Worm (Caenorhabditis elegans) whole organism, L2 larva: Measurements from ENCODE around the gene mob-2.

Experiments used
- C34F6.9 ChIP-seq: fragments of 150-350 bp; optimal IDR thresholded peaks from 2 replicates; lab custom pipeline; 2014; ENCODE audit warnings: missing biosample characterization, missing genetic modification characterization
- R02D3.7 ChIP-seq: fragments of 150-350 bp; optimal IDR thresholded peaks from 2 replicates; lab custom pipeline; 2014; ENCODE audit warnings: missing biosample characterization, missing genetic modification characterization
- ZK546.5 ChIP-seq: sonication (generic microtip); optimal IDR thresholded peaks from 2 replicates; lab custom pipeline; 2017; ENCODE audit warnings: missing biosample characterization, missing genetic modification characterization
- alr-1 ChIP-seq: fragments of 150-350 bp; optimal IDR thresholded peaks from 2 replicates; lab custom pipeline; 2014; ENCODE audit warnings: missing biosample characterization, missing genetic modification characterization
- aly-2 ChIP-seq: fragments of 150-350 bp; optimal IDR thresholded peaks from 2 replicates; lab custom pipeline; 2014; ENCODE audit warnings: missing biosample characterization, missing genetic modification characterization
- ama-1 ChIP-seq: fragments of 150-350 bp; optimal IDR thresholded peaks from 2 replicates; lab custom pipeline; 2018; ENCODE audit warnings: inconsistent platforms
- blmp-1 ChIP-seq: sonication (generic microtip); optimal IDR thresholded peaks from 2 replicates; lab custom pipeline; 2017; ENCODE audit warnings: missing genetic modification characterization, mild to moderate bottlenecking, missing compliant biosample characterization, antibody characterized with exemption, moderate library complexity; ENCODE audit not compliant: insufficient read depth
- ceh-16 ChIP-seq: fragments of 150-350 bp; optimal IDR thresholded peaks from 2 replicates; lab custom pipeline; 2014; ENCODE audit warnings: missing biosample characterization, missing genetic modification characterization
- dmd-4 ChIP-seq: sonication (generic microtip); optimal IDR thresholded peaks from 2 replicates; lab custom pipeline; 2017; ENCODE audit warnings: missing biosample characterization, missing genetic modification characterization
- egl-27 ChIP-seq: sonication (generic microtip); optimal IDR thresholded peaks from 3 replicates; lab custom pipeline; 2017; ENCODE audit warnings: missing biosample characterization, missing genetic modification reagents, missing genetic modification characterization
- gmeb-1 ChIP-seq: fragments of 150-350 bp; optimal IDR thresholded peaks from 2 replicates; lab custom pipeline; 2014; ENCODE audit warnings: missing biosample characterization, missing genetic modification characterization
- lin-11 ChIP-seq: fragments of 150-350 bp; sonication (generic microtip); optimal IDR thresholded peaks from 2 replicates; lab custom pipeline; 2014; ENCODE audit warnings: missing biosample characterization, missing genetic modification characterization, inconsistent platforms, mixed read lengths
- lin-39 ChIP-seq: fragments of 150-350 bp; optimal IDR thresholded peaks from 2 replicates; lab custom pipeline; 2014; ENCODE audit warnings: missing biosample characterization, missing genetic modification reagents, missing genetic modification characterization
- lsy-2 ChIP-seq, 2 experiments: fragments of 150-350 bp in 1 of 2; sonication (generic microtip) in 1 of 2; optimal IDR thresholded peaks; 2 replicates each; lab custom pipeline; 2014 to 2017; ENCODE audit warnings: missing biosample characterization in 2 of 2, missing genetic modification characterization in 2 of 2
- mab-5 ChIP-seq: fragments of 150-350 bp; optimal IDR thresholded peaks from 2 replicates; lab custom pipeline; 2014; ENCODE audit warnings: missing biosample characterization, missing genetic modification characterization
- mdl-1 ChIP-seq, 2 experiments: fragments of 150-350 bp in 1 of 2; sonication (generic microtip) in 1 of 2; optimal IDR thresholded peaks; 2 replicates each; lab custom pipeline; 2017; ENCODE audit warnings: missing biosample characterization in 2 of 2, missing genetic modification characterization in 2 of 2
- nhr-10 ChIP-seq: sonication (generic microtip); optimal IDR thresholded peaks from 2 replicates; lab custom pipeline; 2017; ENCODE audit warnings: missing biosample characterization, missing genetic modification characterization
- nhr-12 ChIP-seq: fragments of 150-350 bp; optimal IDR thresholded peaks from 2 replicates; lab custom pipeline; 2014; ENCODE audit warnings: missing biosample characterization, missing genetic modification characterization
- nhr-129 ChIP-seq: fragments of 150-350 bp; optimal IDR thresholded peaks from 2 replicates; lab custom pipeline; 2014; ENCODE audit warnings: missing biosample characterization, missing genetic modification characterization
- nhr-237 ChIP-seq: fragments of 150-350 bp; optimal IDR thresholded peaks from 2 replicates; lab custom pipeline; 2014; ENCODE audit warnings: missing biosample characterization, missing genetic modification characterization
- nhr-25 ChIP-seq: fragments of 150-350 bp; sonication (generic microtip); optimal IDR thresholded peaks from 3 replicates; lab custom pipeline; 2014; ENCODE audit warnings: missing biosample characterization, missing genetic modification characterization
- nhr-6 ChIP-seq: fragments of 150-350 bp; optimal IDR thresholded peaks from 2 replicates; lab custom pipeline; 2014; ENCODE audit warnings: missing biosample characterization, missing genetic modification characterization
- nhr-77 ChIP-seq: fragments of 150-350 bp; optimal IDR thresholded peaks from 2 replicates; lab custom pipeline; 2014; ENCODE audit warnings: missing biosample characterization, missing genetic modification characterization
- peb-1 ChIP-seq: fragments of 150-350 bp; optimal IDR thresholded peaks from 2 replicates; lab custom pipeline; 2014; ENCODE audit warnings: missing biosample characterization, missing genetic modification characterization
- sma-3 ChIP-seq: sonication (generic microtip); optimal IDR thresholded peaks from 2 replicates; lab custom pipeline; 2016; ENCODE audit warnings: missing genetic modification reagents, missing genetic modification characterization, missing compliant biosample characterization
- sma-9 ChIP-seq, 2 experiments: fragments of 150-350 bp in 1 of 2; sonication (generic microtip) in 1 of 2; optimal IDR thresholded peaks; 2 replicates each; lab custom pipeline; 2014 to 2016; ENCODE audit warnings: missing genetic modification characterization in 2 of 2, mild to moderate bottlenecking in 1 of 2, missing biosample characterization in 1 of 2, missing compliant biosample characterization in 1 of 2, missing genetic modification reagents in 1 of 2, moderate library complexity in 1 of 2
- snpc-4 ChIP-seq: fragments of 150-350 bp; optimal IDR thresholded peaks from 2 replicates; lab custom pipeline; 2014; ENCODE audit warnings: missing biosample characterization, missing genetic modification characterization
- unc-39 ChIP-seq: fragments of 150-350 bp; optimal IDR thresholded peaks from 2 replicates; lab custom pipeline; 2014; ENCODE audit warnings: missing biosample characterization, missing genetic modification characterization
- unc-55 ChIP-seq: fragments of 150-350 bp; sonication (generic microtip); optimal IDR thresholded peaks from 3 replicates; lab custom pipeline; 2014; ENCODE audit warnings: missing biosample characterization, missing genetic modification reagents, missing genetic modification characterization
- unc-62 ChIP-seq: fragments of 150-350 bp; optimal IDR thresholded peaks from 2 replicates; lab custom pipeline; 2014; ENCODE audit warnings: missing biosample characterization, missing genetic modification reagents, missing genetic modification characterization
- ztf-1 ChIP-seq: fragments of 200-800 bp; sonication (Bioruptor generic); conservative IDR thresholded peaks from 2 replicates; pipeline ENCODE4 v1.3.6; 2022; ENCODE audit warnings: missing genetic modification characterization, missing compliant biosample characterization
- ztf-11 ChIP-seq: sonication (generic microtip); optimal IDR thresholded peaks from 2 replicates; lab custom pipeline; 2017; ENCODE audit warnings: missing biosample characterization, missing genetic modification characterization
- ztf-4 ChIP-seq: fragments of 150-350 bp; optimal IDR thresholded peaks from 2 replicates; lab custom pipeline; 2014; ENCODE audit warnings: missing biosample characterization, missing genetic modification characterization

mob-2 gene

DNA sequence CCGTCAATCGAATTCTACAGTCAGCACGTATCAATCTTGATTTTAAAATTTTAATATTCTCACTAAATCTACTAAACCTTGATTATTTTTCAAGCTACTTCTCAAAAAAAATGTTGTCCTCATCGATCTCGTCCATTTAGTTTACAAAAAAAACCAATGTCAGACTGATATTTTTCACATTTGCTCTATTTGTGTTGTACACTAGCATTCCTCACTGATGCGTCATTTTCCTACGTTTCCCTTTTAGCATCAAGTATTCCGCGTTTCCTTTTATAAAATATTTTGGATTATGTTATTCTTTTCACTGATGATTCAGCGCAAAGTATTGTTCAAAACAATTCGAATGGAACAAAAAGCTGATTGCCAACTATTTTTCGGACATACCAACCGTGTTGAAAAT lies 30.4 kb downstream of the mob-2 start, which contains the start of gene ttr-34:
TSS of gene ttr-34 (plus strand) at position 301 of the 400 bp plus-strand sequence.
- no peak for TF ChIP-seq egl-27 (tag; lab: Kevin White, UChicago)
- TF ChIP-seq ama-1, result no peak

- TF ChIP-seq blmp-1 (tag; lab: Kevin White, UChicago), result no peak
- TF ChIP-seq mdl-1 (tag; optimal IDR thresholded peaks at IDR 0.05; lab: Kevin White, UChicago), result no peak
- no peak for TF ChIP-seq nhr-25 (tag; lab: Kevin White, UChicago)
- no peak for TF ChIP-seq alr-1 (tag; lab: Kevin White, UChicago)
- TF ChIP-seq nhr-6 (tag; lab: Kevin White, UChicago), result no peak
- no peak for TF ChIP-seq snpc-4 (tag; lab: Kevin White, UChicago)
- no peak for TF ChIP-seq C34F6.9
- no peak for TF ChIP-seq ama-1
- TF ChIP-seq egl-27 (tag; lab: Kevin White, UChicago), result no peak
- no peak for TF ChIP-seq ztf-11 (tag; lab: Kevin White, UChicago)
- no peak for TF ChIP-seq sma-3 (GFP tag; lab: Kevin White, UChicago)
- TF ChIP-seq aly-2 (tag; lab: Kevin White, UChicago), result no peak
- no peak for TF ChIP-seq ZK546.5 (tag; lab: Kevin White, UChicago)
- no peak for TF ChIP-seq peb-1 (tag; lab: Kevin White, UChicago)
- TF ChIP-seq nhr-12 (tag; lab: Kevin White, UChicago), result no peak
- no peak for TF ChIP-seq lin-11 (tag; lab: Kevin White, UChicago)
- TF ChIP-seq R02D3.7 (tag; lab: Kevin White, UChicago), result no peak
- no peak for TF ChIP-seq nhr-129 (tag; lab: Kevin White, UChicago)
- no peak for TF ChIP-seq ztf-4
Observed at ce11 chrX:13134807-13135206, 35.1 kb downstream of the mob-2 start, which contains the start of gene F09A5.2. TSS of gene F09A5.2 (plus strand) at chrX:13135107.

ce11 chrX:13129949-13130348 lies 39.9 kb downstream of the mob-2 start, which contains the start of gene spin-3:
TSS of gene spin-3 (plus strand) at chrX:13130249.
- TF ChIP-seq peb-1 (tag; lab: Kevin White, UChicago) (no peak), lsy-2 (tag; optimal IDR thresholded peaks at IDR 0.05; lab: Kevin White, UChicago) (no peak), mdl-1 (tag; optimal IDR thresholded peaks at IDR 0.05; lab: Kevin White, UChicago) (no peak), ceh-16 (tag; lab: Kevin White, UChicago) (no peak), nhr-10 (tag; lab: Kevin White, UChicago) (no peak), gmeb-1 (tag; lab: Kevin White, UChicago) (no peak), ztf-4 (no peak), alr-1 (tag; lab: Kevin White, UChicago) (no peak), nhr-77 (tag; lab: Kevin White, UChicago) (no peak), lin-39 (tag; lab: Kevin White, UChicago) (no peak), egl-27 (tag; lab: Kevin White, UChicago) (no peak)

DNA sequence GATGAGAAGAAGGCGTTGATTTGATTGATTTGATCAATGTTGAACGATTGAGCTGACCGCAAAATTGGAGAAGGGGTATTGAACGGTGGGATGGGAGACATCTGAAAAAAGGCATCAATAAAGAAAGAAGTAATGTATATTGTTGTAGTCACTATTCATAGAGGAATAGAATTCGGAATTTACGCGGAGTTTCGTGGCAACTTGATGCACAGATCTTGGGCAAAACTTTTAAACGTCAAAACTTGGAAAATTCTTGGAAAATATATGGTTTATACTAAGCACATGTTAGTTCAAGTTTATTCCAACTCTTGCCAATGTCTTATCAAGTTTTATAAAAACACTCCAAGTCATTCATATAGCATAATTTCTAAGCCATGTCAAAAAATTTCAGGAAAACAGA lies 43.5 kb downstream of the mob-2 start, which contains the start of gene F17H10.4:
TSS of gene F17H10.4 (minus strand) at position 101 of the 400 bp plus-strand sequence.
- no peak for TF ChIP-seq ztf-4
- no peak for TF ChIP-seq unc-62 (GFP tag; lab: Kevin White, UChicago)
- no peak for TF ChIP-seq ztf-1 (GFP tag; lab: Robert Waterston, UW)
- no peak for TF ChIP-seq nhr-129 (tag; lab: Kevin White, UChicago)
- no peak for TF ChIP-seq dmd-4
- TF ChIP-seq ztf-11 (tag; lab: Kevin White, UChicago), result no peak
- no peak for TF ChIP-seq lsy-2 (tag; optimal IDR thresholded peaks at IDR 0.05; lab: Kevin White, UChicago)
- no peak for TF ChIP-seq blmp-1 (tag; lab: Kevin White, UChicago)
- TF ChIP-seq ceh-16 (tag; lab: Kevin White, UChicago), result no peak
- no peak for TF ChIP-seq sma-9 (GFP tag; optimal IDR thresholded peaks at IDR 0.05; lab: Kevin White, UChicago)
- no peak for TF ChIP-seq sma-9 (tag; optimal IDR thresholded peaks at IDR 0.05; lab: Kevin White, UChicago)
- TF ChIP-seq nhr-237 (tag; lab: Kevin White, UChicago), result no peak
- no peak for TF ChIP-seq unc-55 (GFP tag; lab: Kevin White, UChicago)
- TF ChIP-seq mdl-1 (tag; optimal IDR thresholded peaks at IDR 0.05; lab: Kevin White, UChicago), result no peak

ce11 chrX:13122191-13122590 lies 47.7 kb downstream of the mob-2 start, which contains the start of gene snx-17:
TSS of gene snx-17 (minus strand) at chrX:13122291.
- TF ChIP-seq ztf-1 (GFP tag; lab: Robert Waterston, UW), result no peak
- TF ChIP-seq sma-3 (GFP tag; lab: Kevin White, UChicago), result no peak
- no peak for TF ChIP-seq alr-1 (tag; lab: Kevin White, UChicago)
- no peak for TF ChIP-seq unc-39 (tag; lab: Kevin White, UChicago)
- TF ChIP-seq mab-5 (tag; lab: Kevin White, UChicago), result no peak
